Worm (Caenorhabditis elegans) whole organism, L2 larva: ENCODE data around the gene amt-4.

Experiments
- ama-1 ChIP-seq: fragments of 150-350 bp; optimal IDR thresholded peaks from 2 replicates; lab custom pipeline; 2018; ENCODE audit warnings: inconsistent platforms
- ceh-82 ChIP-seq: fragments of 150-350 bp; optimal IDR thresholded peaks from 2 replicates; lab custom pipeline; 2014; ENCODE audit warnings: missing biosample characterization, missing genetic modification characterization
- lin-39 ChIP-seq: fragments of 150-350 bp; optimal IDR thresholded peaks from 2 replicates; lab custom pipeline; 2014; ENCODE audit warnings: missing biosample characterization, missing genetic modification reagents, missing genetic modification characterization
- skn-1 ChIP-seq: sonication (generic microtip); optimal IDR thresholded peaks from 2 replicates; lab custom pipeline; 2017; ENCODE audit warnings: missing biosample characterization, missing genetic modification characterization

ce11 chrX:4524844-4525243, 40.3 kb upstream of the amt-4 start:
- no peak for TF ChIP-seq ama-1 (lab: Kevin White, UChicago)
- no peak for TF ChIP-seq skn-1 (tag; lab: Kevin White, UChicago)
- TF ChIP-seq lin-39: no peak
- TF ChIP-seq ceh-82: no peak
